Worm (Caenorhabditis elegans): ENCODE results near the gene R11E3.2.
A peak's percentile ranks its signal among the peaks of the same experiment; 100 is the strongest.

The R11E3.2 gene

ce11 chrIV:4799114-4799513, 27.2 kb downstream of the R11E3.2 start, which contains the start of gene eor-1:
Gene eor-1 (minus strand): TSS chrIV:4799178.
- TF ChIP-seq nhr-25 (tag; optimal IDR thresholded peaks at IDR 0.05; ENCODE audit: borderline replicate concordance, insufficient read depth) = peak; percentile 48
- TF ChIP-seq mes-2 (tag; optimal IDR thresholded peaks at IDR 0.05; ENCODE audit: poor library complexity, severe bottlenecking) = peak; percentile 67
- peak; percentile 22 for TF ChIP-seq unc-130 (GFP tag; optimal IDR thresholded peaks at IDR 0.05)
- TF ChIP-seq ama-1 (optimal IDR thresholded peaks at IDR 0.05) = peak; percentile 20
- TF ChIP-seq vab-7 (GFP tag; IDR thresholded peaks at IDR 0.05) = no peak
- no peak for TF ChIP-seq ctbp-1 (GFP tag; IDR thresholded peaks at IDR 0.05)
- TF ChIP-seq mxl-2 (GFP tag; conservative IDR thresholded peaks at IDR 0.05) = no peak
- peak in 1 of 2 experiments; percentile 75 for TF ChIP-seq lsy-2 (tag; optimal IDR thresholded peaks at IDR 0.05)
- no peak for TF ChIP-seq set-16 (GFP tag; IDR thresholded peaks at IDR 0.05)
- TF ChIP-seq rbr-2 (tag; optimal IDR thresholded peaks at IDR 0.05) = peak; percentile 44
- TF ChIP-seq dpl-1 (GFP tag; optimal IDR thresholded peaks at IDR 0.05) = peak; percentile 33
- TF ChIP-seq dve-1 (tag; optimal IDR thresholded peaks at IDR 0.05; ENCODE audit: insufficient read depth) = peak; percentile 29
- TF ChIP-seq daf-16 (GFP tag; optimal IDR thresholded peaks at IDR 0.05) = no peak
- TF ChIP-seq daf-16 (tag; optimal IDR thresholded peaks at IDR 0.05) = peak; percentile 29
- peak; percentile 8 for TF ChIP-seq hlh-30 (tag; optimal IDR thresholded peaks at IDR 0.05; ENCODE audit: insufficient read depth)
- TF ChIP-seq ceh-28 (tag; optimal IDR thresholded peaks at IDR 0.05) = peak; percentile 7
- TF ChIP-seq ZK337.2 (GFP tag; IDR thresholded peaks at IDR 0.05) = no peak
- peak; percentile 53 for TF ChIP-seq nhr-77 (tag; optimal IDR thresholded peaks at IDR 0.05)
- no peak for TF ChIP-seq aly-2 (tag; optimal IDR thresholded peaks at IDR 0.05)
- TF ChIP-seq lin-38 (GFP tag; IDR thresholded peaks at IDR 0.05) = peak; percentile 93
- TF ChIP-seq mep-1 (tag; optimal IDR thresholded peaks at IDR 0.05) = peak; percentile 60

DNA sequence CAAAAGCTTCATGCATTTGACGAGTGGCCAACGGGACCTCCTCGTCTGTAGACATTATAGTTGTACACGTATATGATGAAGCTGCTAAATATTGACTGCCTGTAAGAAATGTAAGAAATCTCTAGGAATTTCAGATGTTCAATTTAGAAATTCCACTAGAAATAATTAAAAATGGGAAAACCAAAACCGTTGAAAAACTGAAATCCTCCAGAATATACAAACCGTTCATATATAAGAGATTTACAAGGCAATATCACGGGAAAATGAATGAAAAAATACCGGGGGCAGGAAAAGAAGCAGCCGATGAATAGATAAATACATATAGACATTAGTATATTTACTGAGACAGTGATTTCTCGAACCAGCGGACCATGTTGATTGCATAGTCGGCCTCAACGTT, 30.6 kb downstream of the R11E3.2 start, which contains the start of gene dpf-7:
dpf-7 (minus strand) TSS at position 101 of the 400 bp plus-strand sequence.
- TF ChIP-seq lin-38 (GFP tag; IDR thresholded peaks at IDR 0.05) (peak; percentile 22; the same call in 1 of the 2 replicates), nhr-28 (tag; optimal IDR thresholded peaks at IDR 0.05) (no peak), unc-62 (GFP tag; optimal IDR thresholded peaks at IDR 0.05 in 1 of 2) (no peak), unc-62 (tag; optimal IDR thresholded peaks at IDR 0.05) (no peak), nhr-77 (tag; optimal IDR thresholded peaks at IDR 0.05) (no peak)

ce11 chrIV:4806486-4806885, 34.6 kb downstream of the R11E3.2 start, which contains the start of gene dpf-5:
Gene dpf-5 (minus strand): TSS chrIV:4806586.
- TF ChIP-seq dpl-1 (GFP tag; optimal IDR thresholded peaks at IDR 0.05) = no peak
- TF ChIP-seq F44E2.7 (GFP tag; IDR thresholded peaks at IDR 0.05) = no peak

DNA sequence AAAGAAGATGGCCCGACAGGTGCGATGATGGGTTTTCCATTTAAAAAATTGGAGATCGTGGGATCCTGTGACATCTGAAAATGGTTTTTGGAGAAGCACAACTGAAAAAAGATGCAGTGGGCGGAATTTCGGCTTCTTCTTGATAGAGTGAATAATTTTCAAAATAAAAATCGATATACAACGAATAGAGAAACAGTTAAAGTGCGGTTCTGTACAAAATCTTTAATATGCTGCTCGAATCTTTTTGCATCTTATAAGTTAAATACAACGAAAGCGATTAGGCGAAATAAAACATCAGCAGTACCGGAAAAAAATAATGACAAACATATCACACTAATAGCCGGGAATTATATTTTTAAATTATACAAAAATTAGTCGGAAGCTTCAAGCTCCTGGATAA, 35.3 kb downstream of the R11E3.2 start, which contains the start of gene H06H21.11:
H06H21.11 (minus strand) TSS at position 101 of the 400 bp plus-strand sequence.
- TF ChIP-seq aha-1 (tag) (peak; percentile 25), lin-38 (GFP tag; IDR thresholded peaks at IDR 0.05) (peak; percentile 35; the same call in 1 of the 2 replicates), pha-4 (GFP tag; IDR thresholded peaks at IDR 0.05) (peak; percentile 37; the same call in 1 of the 2 replicates), pha-4 (tag; optimal IDR thresholded peaks at IDR 0.05) (no peak), hlh-11 (tag; optimal IDR thresholded peaks at IDR 0.05) (no peak)

DNA sequence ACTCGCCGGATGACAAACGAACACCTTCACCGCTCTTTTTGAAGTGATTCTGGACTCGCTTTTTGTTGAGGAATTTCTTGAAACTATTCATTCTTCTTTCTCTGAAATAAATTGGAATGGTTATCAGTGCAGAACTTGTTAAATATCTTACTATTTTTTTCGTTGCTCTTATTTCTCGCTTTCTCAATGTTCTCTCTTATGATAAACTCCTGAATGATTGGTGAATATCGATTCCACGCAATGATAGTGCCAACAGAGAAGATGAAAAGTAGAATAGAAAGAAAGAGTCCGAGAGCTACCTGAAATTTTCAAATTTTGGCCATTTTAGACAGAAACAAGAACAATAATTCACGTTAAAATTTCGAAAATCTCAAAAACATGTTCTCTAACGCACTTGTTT, 37.5 kb downstream of the R11E3.2 start, which contains the start of gene ubxn-6:
ubxn-6 (minus strand) TSS at position 101 of the 400 bp plus-strand sequence.
- TF ChIP-seq F10B5.3 (tag; optimal IDR thresholded peaks at IDR 0.05) (no peak), unc-62 (GFP tag; optimal IDR thresholded peaks at IDR 0.05 in 1 of 2) (no peak), unc-62 (tag; optimal IDR thresholded peaks at IDR 0.05) (no peak), nhr-237 (tag; optimal IDR thresholded peaks at IDR 0.05) (no peak), zfp-3 (GFP tag; conservative IDR thresholded peaks at IDR 0.05) (no peak), dve-1 (tag; optimal IDR thresholded peaks at IDR 0.05; ENCODE audit: insufficient read depth) (no peak), zag-1 (tag; optimal IDR thresholded peaks at IDR 0.05) (no peak), spr-3 (GFP tag; optimal IDR thresholded peaks at IDR 0.05) (no peak), spr-1 (tag; optimal IDR thresholded peaks at IDR 0.05) (no peak), arid-1 (GFP tag; conservative IDR thresholded peaks at IDR 0.05) (no peak), nhr-10 (tag; optimal IDR thresholded peaks at IDR 0.05) (no peak), mxl-2 (GFP tag; conservative IDR thresholded peaks at IDR 0.05) (no peak), sdz-12 (GFP tag; optimal IDR thresholded peaks at IDR 0.05) (no peak), mdl-1 (tag; optimal IDR thresholded peaks at IDR 0.05) (no peak), egl-43 (GFP tag; IDR thresholded peaks at IDR 0.05) (no peak)
